Worm (Caenorhabditis elegans) whole organism, L1 larva: ENCODE measurements around the gene F49C12.1.

Experiments
- blmp-1 ChIP-seq: fragments of 150-350 bp; optimal IDR thresholded peaks from 2 replicates; lab custom pipeline; 2014; ENCODE audit warnings: missing biosample characterization, missing genetic modification characterization
- fkh-4 ChIP-seq: sonication (generic microtip); optimal IDR thresholded peaks from 2 replicates; lab custom pipeline; 2016; ENCODE audit warnings: missing compliant biosample characterization, missing genetic modification characterization, borderline replicate concordance
- hpl-2 ChIP-seq: fragments of 150-350 bp; optimal IDR thresholded peaks from 2 replicates; lab custom pipeline; 2014; ENCODE audit warnings: missing biosample characterization, missing genetic modification reagents, missing genetic modification characterization
- lin-15B ChIP-seq: fragments of 150-350 bp; sonication (generic microtip); optimal IDR thresholded peaks from 3 replicates; lab custom pipeline; 2014; ENCODE audit warnings: missing biosample characterization, missing genetic modification characterization
- lsy-2 ChIP-seq, 2 experiments: fragments of 150-350 bp; optimal IDR thresholded peaks; 2 replicates each; lab custom pipeline; 2014; ENCODE audit warnings: missing biosample characterization in 2 of 2, missing genetic modification characterization in 2 of 2

The F49C12.1 gene

ce11 chrIV:9245423-9245822 lies 50.7 kb downstream of the F49C12.1 start, which contains the start of gene Y11D7A.5:
Y11D7A.5 (minus strand) TSS chrIV:9245523.
- TF ChIP-seq hpl-2 (no peak), lin-15B (tag; lab: Kevin White, UChicago) (no peak), fkh-4 (tag; lab: Kevin White, UChicago) (no peak), lsy-2 (tag; optimal IDR thresholded peaks at IDR 0.05; lab: Kevin White, UChicago) (no peak), blmp-1 (tag; lab: Kevin White, UChicago) (peak; percentile 20)
